Fruit fly (Drosophila melanogaster) whole organism, wandering third instar larva: ENCODE measurements around the gene 5PtaseI.

Experiments
- Dfd ChIP-seq: fragments of >200 bp; optimal IDR thresholded peaks from 2 replicates; lab custom pipeline; 2017; ENCODE audit warnings: missing biosample characterization, missing genetic modification characterization
- N ChIP-seq: fragments of >200 bp; optimal IDR thresholded peaks from 2 replicates; lab custom pipeline; 2018; ENCODE audit warnings: missing biosample characterization, missing external identifiers, missing genetic modification characterization

dm6 chr3R:25077280-25077820 lies 32.4 kb upstream of the 5PtaseI start:
- no peak for TF ChIP-seq N
- TF ChIP-seq Dfd (GFP tag; lab: Kevin White, UChicago), result no peak
